Worm (Caenorhabditis elegans): Measurements from ENCODE around the gene C17H12.10.

Gene C17H12.10

DNA sequence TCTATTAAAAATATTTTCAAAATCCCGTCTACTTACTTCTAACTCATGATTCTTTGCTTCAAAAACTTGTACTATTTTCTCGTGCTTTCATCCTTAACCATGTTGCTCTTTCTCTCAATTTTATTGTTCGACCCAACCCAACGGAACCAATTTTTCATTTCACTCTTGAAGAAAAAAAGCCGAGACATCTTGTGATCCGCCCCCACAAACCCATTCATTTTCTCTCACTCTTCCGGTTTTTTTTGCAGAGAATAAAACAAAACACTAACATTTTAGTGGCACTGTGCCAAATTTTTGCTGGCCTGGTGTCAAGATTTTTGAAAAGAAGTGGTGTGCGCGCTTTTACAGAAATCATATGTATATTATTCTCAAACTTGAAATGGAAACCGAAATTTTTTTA, 30.2 kb downstream of the C17H12.10 start:
- no peak for TF ChIP-seq ceh-100 (GFP tag; IDR thresholded peaks at IDR 0.05)
- TF ChIP-seq snpc-1.3 (tag; optimal IDR thresholded peaks at IDR 0.05; ENCODE audit: insufficient read depth) = no peak
- TF ChIP-seq egl-44 (GFP tag; IDR thresholded peaks at IDR 0.05) = no peak
- no peak for TF ChIP-seq dpff-1 (tag; optimal IDR thresholded peaks at IDR 0.05)
- no peak for TF ChIP-seq attf-5 (GFP tag; optimal IDR thresholded peaks at IDR 0.05)
- TF ChIP-seq B0336.3 (GFP tag; IDR thresholded peaks at IDR 0.05) = no peak
- no peak for TF ChIP-seq zfh-2 (GFP tag; conservative IDR thresholded peaks at IDR 0.05)
- TF ChIP-seq egrh-3 (GFP tag; IDR thresholded peaks at IDR 0.05) = no peak
- no peak for TF ChIP-seq rpc-1 (optimal IDR thresholded peaks at IDR 0.05)
- no peak for TF ChIP-seq rpc-1 (tag; optimal IDR thresholded peaks at IDR 0.05)
- no peak for TF ChIP-seq ets-4 (GFP tag; optimal IDR thresholded peaks at IDR 0.05)
- no peak for TF ChIP-seq madf-3 (GFP tag; IDR thresholded peaks at IDR 0.05)
- no peak for TF ChIP-seq mcd-1 (GFP tag; IDR thresholded peaks at IDR 0.05)
- TF ChIP-seq hlh-26 (GFP tag; conservative IDR thresholded peaks at IDR 0.05) = no peak
- TF ChIP-seq sea-2 (GFP tag; IDR thresholded peaks at IDR 0.05) = no peak
- no peak for TF ChIP-seq Y56A3A.18 (GFP tag; IDR thresholded peaks at IDR 0.05)
- no peak for TF ChIP-seq unc-62 (GFP tag; optimal IDR thresholded peaks at IDR 0.05)
- TF ChIP-seq nfya-1 (tag; optimal IDR thresholded peaks at IDR 0.05; ENCODE audit: borderline replicate concordance, insufficient read depth) = no peak
- TF ChIP-seq madf-8 (GFP tag; conservative IDR thresholded peaks at IDR 0.05) = no peak
- no peak for TF ChIP-seq B0035.1 (tag; optimal IDR thresholded peaks at IDR 0.05)
- TF ChIP-seq cebp-1 (GFP tag; IDR thresholded peaks at IDR 0.05) = no peak
- no peak for TF ChIP-seq cebp-1 (tag; optimal IDR thresholded peaks at IDR 0.05)

DNA sequence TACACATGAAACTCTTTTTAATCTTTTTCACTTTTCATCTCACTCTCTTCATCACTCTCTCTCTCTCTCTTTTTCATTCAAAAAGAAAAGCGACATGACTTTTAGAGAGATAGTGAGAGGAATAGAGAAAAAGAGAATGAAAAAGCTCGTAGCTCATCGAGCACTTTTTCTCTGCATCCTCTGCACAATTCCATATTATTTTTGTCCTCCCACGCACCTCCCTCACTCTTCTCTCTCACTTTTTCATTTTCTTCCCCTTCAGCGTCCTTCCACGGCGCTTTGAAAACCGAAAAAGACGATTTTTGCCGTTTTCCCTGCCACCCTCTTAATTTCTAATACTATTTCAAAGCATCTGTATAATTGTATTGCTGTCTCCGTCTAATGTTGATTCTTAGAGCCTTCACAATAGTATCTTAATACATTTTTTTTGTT, 32.5 kb downstream of the C17H12.10 start:
- peak; percentile 78 for TF ChIP-seq somi-1 (GFP tag; optimal IDR thresholded peaks at IDR 0.05)
- no peak for TF ChIP-seq snpc-4 (GFP tag; optimal IDR thresholded peaks at IDR 0.05)
- peak in 2 of 4 experiments; percentile 31 to 47 for TF ChIP-seq snpc-4 (tag; optimal IDR thresholded peaks at IDR 0.05)
- TF ChIP-seq him-1 (tag; optimal IDR thresholded peaks at IDR 0.05) = no peak
- no peak for TF ChIP-seq mes-4 (tag; optimal IDR thresholded peaks at IDR 0.05)
- TF ChIP-seq pbrm-1 (GFP tag; IDR thresholded peaks at IDR 0.05) = 0 out of 2 replicates have a peak, but pooled peaks have one; percentile 33
- no peak for TF ChIP-seq lin-26 (GFP tag; IDR thresholded peaks at IDR 0.05)
- peak; percentile 11 for TF ChIP-seq ztf-26 (tag; optimal IDR thresholded peaks at IDR 0.05)
- no peak for TF ChIP-seq B0035.1 (tag; optimal IDR thresholded peaks at IDR 0.05)
- no peak for TF ChIP-seq F57C9.4 (tag; optimal IDR thresholded peaks at IDR 0.05)
- no peak for TF ChIP-seq cebp-1 (GFP tag; IDR thresholded peaks at IDR 0.05)
- TF ChIP-seq cebp-1 (tag; optimal IDR thresholded peaks at IDR 0.05) = peak; percentile 75
- TF ChIP-seq zim-3 (tag; optimal IDR thresholded peaks at IDR 0.05) = no peak
- peak; percentile 76 for TF ChIP-seq B0336.3 (GFP tag; IDR thresholded peaks at IDR 0.05)
- TF ChIP-seq chd-7 (tag; optimal IDR thresholded peaks at IDR 0.05) = peak; percentile 33
- peak; percentile 83 for TF ChIP-seq lin-40 (tag; optimal IDR thresholded peaks at IDR 0.05)
- 0 out of 2 replicates have a peak, but pooled peaks have one; percentile 10 for TF ChIP-seq attf-3 (GFP tag; conservative IDR thresholded peaks at IDR 0.05)
- peak in 1 of 2 experiments; percentile 62 for TF ChIP-seq let-607 (tag; optimal IDR thresholded peaks at IDR 0.05)
- TF ChIP-seq hmg-1.2 (GFP tag; IDR thresholded peaks at IDR 0.05) = peak; percentile 77
- peak; percentile 80 for TF ChIP-seq attf-5 (GFP tag; optimal IDR thresholded peaks at IDR 0.05)
- no peak for TF ChIP-seq madf-3 (GFP tag; IDR thresholded peaks at IDR 0.05)
- TF ChIP-seq ceh-27 (GFP tag; optimal IDR thresholded peaks at IDR 0.05) = peak; percentile 45
- peak; percentile 54 for TF ChIP-seq mcd-1 (GFP tag; IDR thresholded peaks at IDR 0.05)
- no peak for TF ChIP-seq fkh-3 (tag; optimal IDR thresholded peaks at IDR 0.05)
- TF ChIP-seq nhr-80 (tag; optimal IDR thresholded peaks at IDR 0.05) = peak; percentile 88
- peak; percentile 76 for TF ChIP-seq atf-7 (tag; optimal IDR thresholded peaks at IDR 0.05)
- TF ChIP-seq K11D2.4 (GFP tag; IDR thresholded peaks at IDR 0.05) = peak; percentile 69
- no peak for TF ChIP-seq ztf-28 (GFP tag; IDR thresholded peaks at IDR 0.05)
- TF ChIP-seq rcor-1 (GFP tag; IDR thresholded peaks at IDR 0.05) = 0 out of 2 replicates have a peak, but pooled peaks have one; percentile 31
- TF ChIP-seq C17E4.6 (GFP tag; IDR thresholded peaks at IDR 0.05) = no peak
- TF ChIP-seq gei-17 (GFP tag; optimal IDR thresholded peaks at IDR 0.05) = peak; percentile 20
- no peak for TF ChIP-seq tlf-1 (GFP tag; optimal IDR thresholded peaks at IDR 0.05)
- TF ChIP-seq K12H6.12 (tag; optimal IDR thresholded peaks at IDR 0.05) = peak; percentile 76
